Worm (Caenorhabditis elegans) whole organism, L4 larva: ENCODE data around the gene ugt-8.
A peak's percentile ranks its signal among the peaks of the same experiment; 100 is the strongest.

Experiments used
- D1046.2 ChIP-seq: fragments of 200-800 bp; sonication (Bioruptor generic); IDR thresholded peaks from 2 replicates; pipeline ENCODE4 v1.3.6; 2022; ENCODE audit warnings: missing genetic modification characterization, missing compliant biosample characterization
- F37D6.2 ChIP-seq: sonication (generic microtip); optimal IDR thresholded peaks from 2 replicates; lab custom pipeline; 2016; ENCODE audit warnings: mild to moderate bottlenecking, missing genetic modification characterization, missing compliant biosample characterization
- F44E2.7 ChIP-seq: fragments of 200-800 bp; sonication (Bioruptor generic); IDR thresholded peaks from 2 replicates; pipeline ENCODE4 v2.1.2; 2022; ENCODE audit warnings: missing genetic modification characterization, missing compliant biosample characterization
- F49E8.2 ChIP-seq: sonication (generic microtip); optimal IDR thresholded peaks from 2 replicates; lab custom pipeline; 2016; ENCODE audit warnings: missing compliant biosample characterization, mild to moderate bottlenecking, missing genetic modification characterization, borderline replicate concordance
- Y105C5A.15 ChIP-seq: fragments of 200-800 bp; sonication (Bioruptor generic); IDR thresholded peaks from 2 replicates; pipeline ENCODE4 v1.3.6; 2022; ENCODE audit warnings: missing genetic modification characterization, missing compliant biosample characterization
- Y48G9A.11 ChIP-seq: fragments of 200-800 bp; sonication (Bioruptor generic); IDR thresholded peaks from 2 replicates; pipeline ENCODE4 v1.3.6; 2022; ENCODE audit warnings: missing genetic modification reagents, missing genetic modification characterization, missing compliant biosample characterization
- Y5F2A.4 ChIP-seq: fragments of 200-800 bp; sonication (Bioruptor generic); optimal IDR thresholded peaks from 2 replicates; lab custom pipeline; 2018; ENCODE audit warnings: mild to moderate bottlenecking, missing genetic modification characterization, missing compliant biosample characterization
- arid-1 ChIP-seq: fragments of 200-800 bp; sonication (Bioruptor generic); conservative IDR thresholded peaks from 2 replicates; pipeline ENCODE4 v1.3.6; 2022; ENCODE audit warnings: missing genetic modification reagents, missing genetic modification characterization, missing compliant biosample characterization
- ceh-28 ChIP-seq: fragments of 150-350 bp; optimal IDR thresholded peaks from 2 replicates; lab custom pipeline; 2014; ENCODE audit warnings: missing biosample characterization, missing genetic modification reagents, missing genetic modification characterization
- ceh-44 ChIP-seq: fragments of 200-800 bp; sonication (Bioruptor generic); IDR thresholded peaks from 2 replicates; pipeline ENCODE4 v1.3.6; 2022; ENCODE audit warnings: missing genetic modification reagents, missing genetic modification characterization, missing compliant biosample characterization
- cey-2 ChIP-seq: sonication (generic microtip); optimal IDR thresholded peaks from 3 replicates; lab custom pipeline; 2017; ENCODE audit warnings: missing genetic modification characterization, mild to moderate bottlenecking, missing compliant biosample characterization, antibody characterized with exemption, borderline replicate concordance; ENCODE audit not compliant: insufficient read depth
- daf-12 ChIP-seq: fragments of 150-350 bp; optimal IDR thresholded peaks from 2 replicates; lab custom pipeline; 2014; ENCODE audit warnings: missing biosample characterization, missing genetic modification reagents, missing genetic modification characterization
- daf-16 ChIP-seq, 3 experiments: sonication (generic microtip); optimal IDR thresholded peaks; 2 replicates each; lab custom pipeline; 2016 to 2017; ENCODE audit warnings: missing genetic modification characterization in 3 of 3, missing genetic modification reagents in 3 of 3, mild to moderate bottlenecking in 2 of 3, missing compliant biosample characterization in 2 of 3, missing biosample characterization in 1 of 3, moderate library complexity in 1 of 3
- dmd-9 ChIP-seq: fragments of 200-800 bp; sonication (Bioruptor generic); IDR thresholded peaks from 2 replicates; pipeline ENCODE4 v1.3.6; 2022; ENCODE audit warnings: missing genetic modification reagents, missing genetic modification characterization, missing compliant biosample characterization
- dpl-1 ChIP-seq: fragments of 150-350 bp; optimal IDR thresholded peaks from 2 replicates; lab custom pipeline; 2014; ENCODE audit warnings: missing biosample characterization, missing genetic modification reagents, missing genetic modification characterization
- duxl-1 ChIP-seq: sonication (generic microtip); optimal IDR thresholded peaks from 2 replicates; lab custom pipeline; 2016; ENCODE audit warnings: mild to moderate bottlenecking, missing genetic modification characterization, moderate library complexity, missing compliant biosample characterization; ENCODE audit not compliant: poor library complexity
- egl-43 ChIP-seq: fragments of 200-800 bp; sonication (Bioruptor generic); IDR thresholded peaks from 2 replicates; pipeline ENCODE4 v1.3.6; 2022; ENCODE audit warnings: missing genetic modification reagents, missing genetic modification characterization, missing compliant biosample characterization
- hmg-1.1 ChIP-seq: fragments of 200-800 bp; sonication (Bioruptor generic); IDR thresholded peaks from 2 replicates; pipeline ENCODE4 v1.3.6; 2022; ENCODE audit warnings: missing genetic modification reagents, missing genetic modification characterization, missing compliant biosample characterization
- lin-13 ChIP-seq: fragments of 150-350 bp; optimal IDR thresholded peaks from 2 replicates; lab custom pipeline; 2014; ENCODE audit warnings: missing biosample characterization, missing genetic modification reagents, missing genetic modification characterization
- lin-38 ChIP-seq: fragments of 200-800 bp; sonication (Bioruptor generic); IDR thresholded peaks from 2 replicates; pipeline ENCODE4 v1.3.6; 2022; ENCODE audit warnings: missing genetic modification reagents, missing genetic modification characterization, missing compliant biosample characterization
- lsy-2 ChIP-seq, 2 experiments: fragments of 150-350 bp in 1 of 2; sonication (generic microtip) in 1 of 2; optimal IDR thresholded peaks; 2 replicates each; lab custom pipeline; 2014 to 2017; ENCODE audit warnings: missing biosample characterization in 2 of 2, missing genetic modification characterization in 2 of 2
- madf-5 ChIP-seq, 2 experiments: fragments of 200-800 bp; sonication (Bioruptor generic); IDR thresholded peaks; 2 replicates each; pipeline ENCODE4 v1.3.6; 2022; ENCODE audit warnings: missing compliant biosample characterization in 2 of 2, missing genetic modification characterization in 2 of 2
- madf-9 ChIP-seq: fragments of 200-800 bp; sonication (Bioruptor generic); conservative IDR thresholded peaks from 2 replicates; pipeline ENCODE4 v1.3.6; 2022; ENCODE audit warnings: missing genetic modification reagents, missing genetic modification characterization, missing compliant biosample characterization
- mdl-1 ChIP-seq, 2 experiments: fragments of 150-350 bp in 1 of 2; sonication (generic microtip) in 1 of 2; optimal IDR thresholded peaks; 2 replicates each; lab custom pipeline; 2014 to 2017; ENCODE audit warnings: missing biosample characterization in 2 of 2, missing genetic modification characterization in 2 of 2
- mdt-29 ChIP-seq: fragments of 200-800 bp; sonication (Bioruptor generic); IDR thresholded peaks from 2 replicates; pipeline ENCODE4 v1.3.6; 2022; ENCODE audit warnings: missing genetic modification reagents, missing genetic modification characterization, missing compliant biosample characterization
- mxl-2 ChIP-seq: fragments of 200-800 bp; sonication (Bioruptor generic); conservative IDR thresholded peaks from 2 replicates; pipeline ENCODE4 v1.3.6; 2022; ENCODE audit warnings: missing genetic modification reagents, missing genetic modification characterization, missing compliant biosample characterization
- mxl-3 ChIP-seq: fragments of 200-800 bp; sonication (Bioruptor generic); optimal IDR thresholded peaks from 2 replicates; lab custom pipeline; 2018; ENCODE audit warnings: mild to moderate bottlenecking, missing genetic modification characterization, missing compliant biosample characterization
- nhr-10 ChIP-seq: fragments of 150-350 bp; optimal IDR thresholded peaks from 2 replicates; lab custom pipeline; 2014; ENCODE audit warnings: missing biosample characterization, missing genetic modification characterization
- nhr-11 ChIP-seq: fragments of 150-350 bp; optimal IDR thresholded peaks from 2 replicates; lab custom pipeline; 2014; ENCODE audit warnings: missing biosample characterization, missing genetic modification characterization
- nhr-237 ChIP-seq: sonication (generic microtip); optimal IDR thresholded peaks from 2 replicates; lab custom pipeline; 2017; ENCODE audit warnings: missing biosample characterization, missing genetic modification characterization
- pha-4 ChIP-seq, 2 experiments: fragments of 150-350 bp in 1 of 2; fragments of 200-800 bp in 1 of 2; sonication (Bioruptor generic) in 1 of 2; IDR thresholded peaks in 1 of 2; optimal IDR thresholded peaks in 1 of 2; 2 replicates each; pipeline versions ENCODE4 v1.3.6 to Lab custom; 2014 to 2022; ENCODE audit warnings: missing genetic modification characterization in 2 of 2, missing genetic modification reagents in 2 of 2, missing biosample characterization in 1 of 2, missing compliant biosample characterization in 1 of 2
- php-3 ChIP-seq: fragments of 200-800 bp; sonication (Bioruptor generic); IDR thresholded peaks from 2 replicates; pipeline ENCODE4 v1.3.6; 2022; ENCODE audit warnings: missing genetic modification reagents, missing genetic modification characterization, missing compliant biosample characterization
- rbr-2 ChIP-seq: sonication (generic microtip); optimal IDR thresholded peaks from 2 replicates; lab custom pipeline; 2016; ENCODE audit warnings: missing genotype, missing genetic modification characterization, missing compliant biosample characterization
- saeg-2 ChIP-seq: fragments of 200-800 bp; sonication (Bioruptor generic); IDR thresholded peaks from 2 replicates; pipeline ENCODE4 v1.3.6; 2022; ENCODE audit warnings: missing genetic modification reagents, missing genetic modification characterization, missing compliant biosample characterization
- snpc-1.2 ChIP-seq: fragments of 200-800 bp; sonication (Bioruptor generic); IDR thresholded peaks from 2 replicates; pipeline ENCODE4 v1.3.6; 2022; ENCODE audit warnings: missing genetic modification reagents, missing genetic modification characterization, missing compliant biosample characterization
- snpc-4 ChIP-seq: fragments of 150-350 bp; optimal IDR thresholded peaks from 2 replicates; lab custom pipeline; 2014; ENCODE audit warnings: missing biosample characterization, missing genetic modification characterization
- tag-97 ChIP-seq: fragments of 200-800 bp; sonication (Bioruptor generic); IDR thresholded peaks from 2 replicates; pipeline ENCODE4 v1.3.6; 2022; ENCODE audit warnings: missing genetic modification characterization, missing compliant biosample characterization
- tra-1 ChIP-seq: fragments of 200-800 bp; sonication (Bioruptor generic); IDR thresholded peaks from 2 replicates; pipeline ENCODE4 v1.3.6; 2022; ENCODE audit warnings: missing genetic modification reagents, missing genetic modification characterization, missing compliant biosample characterization
- unc-130 ChIP-seq: sonication (generic microtip); optimal IDR thresholded peaks from 2 replicates; lab custom pipeline; 2016; ENCODE audit warnings: missing genetic modification reagents, missing genetic modification characterization, missing compliant biosample characterization
- unc-39 ChIP-seq: sonication (generic microtip); optimal IDR thresholded peaks from 2 replicates; lab custom pipeline; 2017; ENCODE audit warnings: missing biosample characterization, missing genetic modification characterization
- vab-7 ChIP-seq: fragments of 200-800 bp; sonication (Bioruptor generic); IDR thresholded peaks from 2 replicates; pipeline ENCODE4 v1.3.6; 2022; ENCODE audit warnings: missing genetic modification reagents, missing genetic modification characterization, missing compliant biosample characterization
- zag-1 ChIP-seq: fragments of 150-350 bp; optimal IDR thresholded peaks from 2 replicates; lab custom pipeline; 2014; ENCODE audit warnings: missing biosample characterization, missing genetic modification characterization
- zfp-2 ChIP-seq: sonication (generic microtip); optimal IDR thresholded peaks from 2 replicates; lab custom pipeline; 2016; ENCODE audit warnings: mild to moderate bottlenecking, missing genetic modification characterization, missing compliant biosample characterization
- zip-11 ChIP-seq: fragments of 200-800 bp; sonication (Bioruptor generic); IDR thresholded peaks from 2 replicates; pipeline ENCODE4 v1.3.6; 2022; ENCODE audit warnings: missing genetic modification characterization, missing compliant biosample characterization

Gene ugt-8

ce11 chrV:4889976-4890479, 13.7 kb upstream of the ugt-8 start, which contains the start of gene T19H12.2:
Gene T19H12.2 (plus strand): TSS chrV:4890429.
- TF ChIP-seq lin-38 (peak; percentile 98), rbr-2 (tag; lab: Kevin White, UChicago) (no peak), unc-39 (no peak), unc-130 (peak; percentile 91), Y5F2A.4 (GFP tag; lab: Kevin White, UChicago) (no peak), hmg-1.1 (GFP tag; lab: Robert Waterston, UW) (no peak), arid-1 (GFP tag; lab: Robert Waterston, UW) (no peak), cey-2 (tag; lab: Kevin White, UChicago) (no peak), snpc-4 (tag; lab: Kevin White, UChicago) (no peak), nhr-237 (no peak), php-3 (GFP tag; lab: Robert Waterston, UW) (no peak), ceh-44 (GFP tag; lab: Robert Waterston, UW) (no peak), nhr-10 (no peak), nhr-11 (no peak), snpc-1.2 (peak; percentile 78), egl-43 (no peak), mxl-2 (GFP tag; lab: Robert Waterston, UW) (no peak), D1046.2 (GFP tag; lab: Robert Waterston, UW) (no peak), vab-7 (GFP tag; lab: Robert Waterston, UW) (peak; percentile 18; the same call in 1 of the 2 replicates), zfp-2 (no peak), tra-1 (no peak), mdt-29 (no peak), madf-9 (GFP tag; lab: Robert Waterston, UW) (no peak), daf-16 (GFP tag; optimal IDR thresholded peaks at IDR 0.05; lab: Kevin White, UChicago) (no peak), daf-16 (tag; optimal IDR thresholded peaks at IDR 0.05; lab: Kevin White, UChicago) (no peak), zip-11 (GFP tag; lab: Robert Waterston, UW) (no peak), Y48G9A.11 (GFP tag; lab: Robert Waterston, UW) (peak; percentile 87), F44E2.7 (GFP tag; lab: Robert Waterston, UW) (no peak), dpl-1 (GFP tag; lab: Kevin White, UChicago) (no peak), lsy-2 (tag; optimal IDR thresholded peaks at IDR 0.05; lab: Kevin White, UChicago) (no peak), duxl-1 (tag; lab: Kevin White, UChicago) (no peak), saeg-2 (GFP tag; lab: Robert Waterston, UW) (no peak), mxl-3 (GFP tag; lab: Kevin White, UChicago) (no peak), pha-4 (GFP tag; IDR thresholded peaks at IDR 0.05; lab: Robert Waterston, UW) (no peak), pha-4 (tag; optimal IDR thresholded peaks at IDR 0.05; lab: Kevin White, UChicago) (no peak), ceh-28 (no peak), tag-97 (GFP tag; lab: Robert Waterston, UW) (no peak), daf-12 (tag; lab: Kevin White, UChicago) (no peak), Y105C5A.15 (no peak), madf-5 (GFP tag; IDR thresholded peaks at IDR 0.05; lab: Robert Waterston, UW) (no peak), F37D6.2 (tag; lab: Kevin White, UChicago) (no peak), dmd-9 (no peak), lin-13 (GFP tag; lab: Kevin White, UChicago) (peak; percentile 32), zag-1 (tag; lab: Kevin White, UChicago) (no peak), mdl-1 (tag; optimal IDR thresholded peaks at IDR 0.05; lab: Kevin White, UChicago) (no peak), F49E8.2 (peak; percentile 85)
- TF ChIP-seq, all 104 proteins: peak for 7
